Worm (Caenorhabditis elegans): Measurements from ENCODE around the gene nlp-61.
A peak's percentile ranks its signal among the peaks of the same experiment; 100 is the strongest.

DNA sequence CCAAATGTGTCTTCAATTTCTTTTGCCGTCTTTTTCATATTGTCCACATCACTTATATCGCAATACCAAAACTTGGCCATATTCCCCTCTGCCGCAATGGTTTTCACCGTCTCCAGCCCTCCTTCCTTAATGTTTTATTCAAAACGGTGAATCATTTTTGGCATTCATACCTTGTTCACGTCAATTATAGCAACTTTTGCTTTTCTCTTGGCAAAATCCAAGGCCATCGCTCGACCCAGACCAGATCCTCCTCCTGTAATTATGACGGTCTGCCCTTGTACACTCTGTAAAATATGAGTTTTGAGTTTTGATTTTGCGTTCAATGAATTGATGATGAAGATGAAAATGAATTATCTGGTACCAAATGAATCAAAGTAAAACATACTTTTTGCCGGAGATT is 37.0 kb downstream of the nlp-61 start:
- TF ChIP-seq php-3 (GFP tag; IDR thresholded peaks at IDR 0.05) (no peak), nhr-102 (tag; optimal IDR thresholded peaks at IDR 0.05) (no peak), daf-8 (GFP tag; IDR thresholded peaks at IDR 0.05) (no peak), unc-130 (GFP tag; optimal IDR thresholded peaks at IDR 0.05) (no peak), unc-62 (GFP tag; optimal IDR thresholded peaks at IDR 0.05 in 1 of 2) (peak in 1 of 2 experiments; percentile 53), unc-62 (tag; optimal IDR thresholded peaks at IDR 0.05) (no peak), lsy-2 (tag; optimal IDR thresholded peaks at IDR 0.05) (no peak), fkh-10 (GFP tag; optimal IDR thresholded peaks at IDR 0.05) (no peak), aly-2 (tag; optimal IDR thresholded peaks at IDR 0.05) (no peak), lin-15B (tag; optimal IDR thresholded peaks at IDR 0.05) (no peak), R02D3.7 (tag; optimal IDR thresholded peaks at IDR 0.05) (no peak)

All from whole organism, L4 larva.